Fruit fly (Drosophila melanogaster) whole organism, pupa: Measurements from ENCODE around the gene CG13004.

ENCODE experiments used
- CG10348 ChIP-seq: fragments of 200-800 bp; sonication (Bioruptor generic); IDR thresholded peaks from 2 replicates; pipeline ENCODE4 v1.3.6; 2022; ENCODE audit warnings: missing biosample characterization, missing genetic modification characterization
- CG12605 ChIP-seq: fragments of 200-800 bp; sonication (Bioruptor generic); IDR thresholded peaks from 2 replicates; pipeline ENCODE4 v1.3.6; 2022; ENCODE audit warnings: missing biosample characterization, missing genetic modification characterization
- CG13204 ChIP-seq: fragments of 200-800 bp; sonication (Bioruptor generic); optimal IDR thresholded peaks from 2 replicates; lab custom pipeline; 2018; ENCODE audit warnings: missing biosample characterization, mild to moderate bottlenecking, missing genetic modification characterization, moderate library complexity
- CG14655 ChIP-seq: fragments of 200-800 bp; sonication (Bioruptor generic); optimal IDR thresholded peaks from 3 replicates; lab custom pipeline; 2017; ENCODE audit warnings: mild to moderate bottlenecking, missing biosample characterization, missing genetic modification reagents, missing genetic modification characterization
- CG15710 ChIP-seq: fragments of 200-800 bp; sonication (Bioruptor generic); optimal IDR thresholded peaks from 2 replicates; lab custom pipeline; 2018; ENCODE audit warnings: missing biosample characterization, mild to moderate bottlenecking, missing genetic modification characterization, moderate library complexity
- CG17806 ChIP-seq: fragments of 200-800 bp; sonication (Bioruptor generic); optimal IDR thresholded peaks from 2 replicates; lab custom pipeline; 2018; ENCODE audit warnings: missing biosample characterization, mild to moderate bottlenecking, missing genetic modification characterization, moderate library complexity
- CG32121 ChIP-seq: fragments of 200-800 bp; sonication (Bioruptor generic); IDR thresholded peaks from 2 replicates; pipeline ENCODE4 v1.3.6; 2022; ENCODE audit warnings: missing biosample characterization, missing genetic modification characterization
- CG34367 ChIP-seq: fragments of 200-800 bp; sonication (Bioruptor generic); optimal IDR thresholded peaks from 2 replicates; lab custom pipeline; 2018; ENCODE audit warnings: missing biosample characterization, mild to moderate bottlenecking, missing genetic modification characterization
- CG4496 ChIP-seq: fragments of 200-800 bp; sonication (Bioruptor generic); IDR thresholded peaks from 3 replicates; pipeline ENCODE4 v1.3.6; 2022; ENCODE audit warnings: missing biosample characterization, missing genetic modification characterization
- CG8159 ChIP-seq: fragments of 200-800 bp; sonication (Bioruptor generic); optimal IDR thresholded peaks from 3 replicates; lab custom pipeline; 2018; ENCODE audit warnings: missing biosample characterization, mild to moderate bottlenecking, missing genetic modification characterization, moderate library complexity
- CG8301 ChIP-seq: fragments of 200-800 bp; sonication (Bioruptor generic); optimal IDR thresholded peaks from 2 replicates; lab custom pipeline; 2018; ENCODE audit warnings: missing biosample characterization, mild to moderate bottlenecking, missing genetic modification characterization
- CG9948 ChIP-seq: fragments of 200-800 bp; sonication (Bioruptor generic); optimal IDR thresholded peaks from 2 replicates; lab custom pipeline; 2018; ENCODE audit warnings: missing biosample characterization, mild to moderate bottlenecking, missing genetic modification characterization, moderate library complexity
- D1 ChIP-seq: fragments of 200-800 bp; sonication (Bioruptor generic); optimal IDR thresholded peaks from 2 replicates; lab custom pipeline; 2018; ENCODE audit warnings: missing biosample characterization, mild to moderate bottlenecking, missing genetic modification characterization, moderate library complexity
- EcR ChIP-seq: fragments of 200-800 bp; sonication (Bioruptor generic); optimal IDR thresholded peaks from 3 replicates; lab custom pipeline; 2019; ENCODE audit warnings: missing biosample characterization, missing genetic modification characterization, mild to moderate bottlenecking, moderate library complexity, missing genetic modification reagents
- Ets98B ChIP-seq: fragments of 200-800 bp; sonication (Bioruptor generic); IDR thresholded peaks from 2 replicates; pipeline ENCODE4 v1.3.6; 2022; ENCODE audit warnings: missing biosample characterization, missing genetic modification characterization
- Pif1A ChIP-seq: fragments of 200-800 bp; sonication (Bioruptor generic); optimal IDR thresholded peaks from 3 replicates; lab custom pipeline; 2016; ENCODE audit warnings: missing biosample characterization, missing genetic modification characterization
- Pif1B ChIP-seq: fragments of 200-800 bp; sonication (Bioruptor generic); optimal IDR thresholded peaks from 3 replicates; lab custom pipeline; 2016; ENCODE audit warnings: missing biosample characterization, missing genetic modification characterization
- Snoo ChIP-seq: fragments of 200-800 bp; sonication (Bioruptor generic); optimal IDR thresholded peaks from 3 replicates; lab custom pipeline; 2017; ENCODE audit warnings: missing biosample characterization, mild to moderate bottlenecking, missing genetic modification characterization, inconsistent platforms
- fd96Ca ChIP-seq: fragments of 200-800 bp; sonication (Bioruptor generic); IDR thresholded peaks from 3 replicates; pipeline ENCODE4 v1.3.6; 2022; ENCODE audit warnings: missing biosample characterization, missing genetic modification characterization
- gl ChIP-seq: fragments of 200-800 bp; sonication (Bioruptor generic); optimal IDR thresholded peaks from 2 replicates; lab custom pipeline; 2018; ENCODE audit warnings: missing biosample characterization, mild to moderate bottlenecking, missing genetic modification characterization
- rn ChIP-seq: fragments of 200-800 bp; sonication (Bioruptor generic); IDR thresholded peaks from 2 replicates; pipeline ENCODE4 v1.3.6; 2022; ENCODE audit warnings: missing biosample characterization, missing genetic modification characterization

CG13004 gene

dm6 chrX:16835304-16835703 lies at the start of gene CG13004, which contains the start of gene CG46306:
CG13004 (minus strand) TSS chrX:16835520.
CG46306 (minus strand) TSS chrX:16835520.
- TF ChIP-seq CG13204 (peak; percentile 29), CG4496 (peak; percentile 47; the same call in 1 of the 3 replicates), CG10348 (GFP tag; lab: Robert Waterston, UW) (no peak), gl (tag; lab: Kevin White, UChicago) (peak; percentile 14), CG12605 (GFP tag; lab: Robert Waterston, UW) (peak; percentile 37; the same call in 1 of the 2 replicates), D1 (tag; lab: Kevin White, UChicago) (no peak), Ets98B (peak; percentile 12; the same call in 1 of the 2 replicates), EcR (peak; percentile 21)

- TF ChIP-seq CG12605 (GFP tag; lab: Robert Waterston, UW) (no peak), D1 (tag; lab: Kevin White, UChicago) (no peak), CG15710 (tag; lab: Kevin White, UChicago) (no peak), Pif1A (no peak), CG17806 (no peak)
Measured at dm6 chrX:16884280-16884679, 49.0 kb upstream of the CG13004 start, which contains the start of the genes Nprl2 and Polr3I. Nprl2 (minus strand) TSS chrX:16884365. Polr3I (plus strand) TSS chrX:16884581.

- 0 out of 3 replicates have a peak, but pooled peaks have one; percentile 20 for TF ChIP-seq CG4496
- peak; percentile 10 for TF ChIP-seq CG9948 (tag; lab: Kevin White, UChicago)
- no peak for TF ChIP-seq CG8301 (tag; lab: Kevin White, UChicago)
- peak; percentile 11 for TF ChIP-seq CG17806
- peak; percentile 23 for TF ChIP-seq CG15710 (tag; lab: Kevin White, UChicago)
Measured at dm6 chrX:16881015-16881414, 45.7 kb upstream of the CG13004 start, which contains the start of gene CG4872. CG4872 (plus strand) TSS chrX:16881347.

dm6 chrX:16880013-16880412 lies 44.7 kb upstream of the CG13004 start:
- TF ChIP-seq CG9948 (tag; lab: Kevin White, UChicago) (no peak), fd96Ca (GFP tag; lab: Robert Waterston, UW) (no peak), Ets98B (no peak), CG32121 (no peak), CG8159 (tag; lab: Kevin White, UChicago) (no peak), D1 (tag; lab: Kevin White, UChicago) (no peak)

dm6 chrX:16876425-16876824 lies 41.1 kb upstream of the CG13004 start, which contains the start of gene CG13003:
CG13003 (minus strand) TSS chrX:16876544.
- TF ChIP-seq Ets98B (peak; percentile 9; the same call in 1 of the 2 replicates), CG8301 (tag; lab: Kevin White, UChicago) (no peak), CG13204 (no peak), rn (GFP tag; lab: Robert Waterston, UW) (no peak)

- no peak for TF ChIP-seq CG8159 (tag; lab: Kevin White, UChicago)
- TF ChIP-seq D1 (tag; lab: Kevin White, UChicago), result no peak
- no peak for TF ChIP-seq EcR
- no peak for TF ChIP-seq fd96Ca (GFP tag; lab: Robert Waterston, UW)
- no peak for TF ChIP-seq Snoo (tag; lab: Kevin White, UChicago)
- TF ChIP-seq rn (GFP tag; lab: Robert Waterston, UW), result no peak
- TF ChIP-seq CG32121, result no peak
- TF ChIP-seq CG4496, result no peak
- no peak for TF ChIP-seq CG34367 (tag; lab: Kevin White, UChicago)
Measured at dm6 chrX:16874671-16875070, 39.4 kb upstream of the CG13004 start.

- TF ChIP-seq D1 (tag; lab: Kevin White, UChicago) (no peak), EcR (no peak), Pif1A (peak; percentile 19), CG8159 (tag; lab: Kevin White, UChicago) (peak; percentile 58), CG15710 (tag; lab: Kevin White, UChicago) (peak; percentile 63), Ets98B (peak; percentile 44; the same call in 1 of the 2 replicates), CG9948 (tag; lab: Kevin White, UChicago) (peak; percentile 58), CG14655 (peak; percentile 57), CG32121 (peak; percentile 61), fd96Ca (GFP tag; lab: Robert Waterston, UW) (no peak; the same call in 2 of the 3 replicates), CG17806 (peak; percentile 16), gl (tag; lab: Kevin White, UChicago) (no peak), CG13204 (no peak), CG12605 (GFP tag; lab: Robert Waterston, UW) (0 out of 2 replicates have a peak, but pooled peaks have one; percentile 38), CG8301 (tag; lab: Kevin White, UChicago) (peak; percentile 23), CG34367 (tag; lab: Kevin White, UChicago) (peak; percentile 37), rn (GFP tag; lab: Robert Waterston, UW) (no peak), Snoo (tag; lab: Kevin White, UChicago) (peak; percentile 54), CG4496 (peak; percentile 47; the same call in 1 of the 3 replicates), Pif1B (GFP tag; lab: Kevin White, UChicago) (peak; percentile 29), CG10348 (GFP tag; lab: Robert Waterston, UW) (no peak)
- TF ChIP-seq, all 21 proteins: peak for 14
Measured at dm6 chrX:16873053-16873452, 37.7 kb upstream of the CG13004 start.
